Worm (Caenorhabditis elegans): Measurements from ENCODE around the gene W09H1.3.

W09H1.3 gene

ce11 chrII:13187188-13187587, 3.0 kb downstream of the W09H1.3 start, which contains the start of gene mecr-1 (continued):
- TF ChIP-seq unc-98 (GFP tag; IDR thresholded peaks at IDR 0.05) (no peak), blmp-1 (tag; optimal IDR thresholded peaks at IDR 0.05) (no peak), C04F5.9 (tag; optimal IDR thresholded peaks at IDR 0.05) (no peak), fkh-4 (tag; optimal IDR thresholded peaks at IDR 0.05; ENCODE audit: borderline replicate concordance) (no peak), rnt-1 (tag; optimal IDR thresholded peaks at IDR 0.05) (peak; percentile 33), ztf-11 (tag; optimal IDR thresholded peaks at IDR 0.05) (no peak)

- TF ChIP-seq vab-15 (tag; optimal IDR thresholded peaks at IDR 0.05), result no peak
- TF ChIP-seq dpl-1 (GFP tag; optimal IDR thresholded peaks at IDR 0.05), result peak in 1 of 3 experiments; percentile 3
- TF ChIP-seq nhr-28 (tag; optimal IDR thresholded peaks at IDR 0.05), result no peak
- no peak for TF ChIP-seq elt-3 (tag; optimal IDR thresholded peaks at IDR 0.05)
- no peak for TF ChIP-seq hlh-17 (GFP tag; optimal IDR thresholded peaks at IDR 0.05; ENCODE audit: borderline replicate concordance)
- no peak for TF ChIP-seq unc-130 (tag; optimal IDR thresholded peaks at IDR 0.05)
- no peak for TF ChIP-seq unc-62 (GFP tag; optimal IDR thresholded peaks at IDR 0.05)
- no peak for TF ChIP-seq efl-1 (optimal IDR thresholded peaks at IDR 0.05)
- peak; percentile 48 to 94 for TF ChIP-seq efl-1 (GFP tag; optimal IDR thresholded peaks at IDR 0.05 in 1 of 2)
- TF ChIP-seq hpl-2 (GFP tag; optimal IDR thresholded peaks at IDR 0.05), result no peak
These were observed 3.9 kb downstream of the W09H1.3 start for ce11 chrII:13188084-13188483.

- TF ChIP-seq swsn-7 (tag; optimal IDR thresholded peaks at IDR 0.05) (peak; percentile 23), unc-130 (tag; optimal IDR thresholded peaks at IDR 0.05) (peak; percentile 18), snpc-4 (tag; optimal IDR thresholded peaks at IDR 0.05) (peak; percentile 5), elt-3 (tag; optimal IDR thresholded peaks at IDR 0.05) (peak in 1 of 6 experiments; percentile 27), ceh-63 (GFP tag; optimal IDR thresholded peaks at IDR 0.05) (no peak), efl-1 (optimal IDR thresholded peaks at IDR 0.05) (peak in 1 of 2 experiments; percentile 27), efl-1 (GFP tag; optimal IDR thresholded peaks at IDR 0.05 in 1 of 2) (peak; percentile 41 to 94), blmp-1 (tag; optimal IDR thresholded peaks at IDR 0.05) (peak; percentile 63), ceh-88 (GFP tag; IDR thresholded peaks at IDR 0.05) (no peak), ceh-82 (tag; optimal IDR thresholded peaks at IDR 0.05) (peak in 1 of 3 experiments; percentile 1), nhr-71 (tag; optimal IDR thresholded peaks at IDR 0.05) (peak; percentile 56), vab-15 (tag; optimal IDR thresholded peaks at IDR 0.05) (no peak), lin-35 (GFP tag; optimal IDR thresholded peaks at IDR 0.05) (peak; percentile 35 to 41), irx-1 (tag; optimal IDR thresholded peaks at IDR 0.05) (peak; percentile 25), zip-4 (GFP tag; optimal IDR thresholded peaks at IDR 0.05) (no peak), nhr-19 (GFP tag; conservative IDR thresholded peaks at IDR 0.05) (peak; percentile 25; the same call in 1 of the 2 replicates), lsy-2 (tag; optimal IDR thresholded peaks at IDR 0.05) (peak in 1 of 2 experiments; percentile 28), snu-23 (GFP tag; optimal IDR thresholded peaks at IDR 0.05) (peak; percentile 61), nhr-47 (tag; optimal IDR thresholded peaks at IDR 0.05) (peak; percentile 5), dpl-1 (GFP tag; optimal IDR thresholded peaks at IDR 0.05) (peak in 2 of 3 experiments; percentile 22 to 32), unc-86 (tag; optimal IDR thresholded peaks at IDR 0.05) (no peak), tbx-2 (tag; optimal IDR thresholded peaks at IDR 0.05) (peak; percentile 25), lin-13 (GFP tag; optimal IDR thresholded peaks at IDR 0.05) (no peak), nhr-85 (tag) (peak; percentile 74), lin-14 (GFP tag; optimal IDR thresholded peaks at IDR 0.05) (peak; percentile 92), nhr-20 (tag; optimal IDR thresholded peaks at IDR 0.05) (peak; percentile 46), pag-3 (tag; optimal IDR thresholded peaks at IDR 0.05; ENCODE audit: borderline replicate concordance, insufficient read depth) (peak; percentile 65), mdl-1 (tag; optimal IDR thresholded peaks at IDR 0.05) (peak in 1 of 2 experiments; percentile 64), F16B12.6 (tag; optimal IDR thresholded peaks at IDR 0.05) (no peak), nhr-90 (tag; optimal IDR thresholded peaks at IDR 0.05; ENCODE audit: poor library complexity) (peak; percentile 37), rnt-1 (tag; optimal IDR thresholded peaks at IDR 0.05) (peak; percentile 41)
These were observed 5.1 kb downstream of the W09H1.3 start for ce11 chrII:13189363-13189762.
